Fruit fly (Drosophila melanogaster): ENCODE results near the gene nes.

The nes gene

dm6 chr3L:19237780-19238179, 22.7 kb downstream of the nes start (continued):
- peak; percentile 1 for TF ChIP-seq pzg (GFP tag; optimal IDR thresholded peaks at IDR 0.05)
- TF ChIP-seq pfk (GFP tag; optimal IDR thresholded peaks at IDR 0.05): peak; percentile 75
- peak; percentile 46; the same call in 1 of the 2 replicates for TF ChIP-seq crol (GFP tag; IDR thresholded peaks at IDR 0.05)
- no peak for TF ChIP-seq br (optimal IDR thresholded peaks at IDR 0.05)

- peak; percentile 100 for TF ChIP-seq CG2199 (GFP tag; IDR thresholded peaks at IDR 0.05)
- no peak for TF ChIP-seq ash1 (GFP tag; optimal IDR thresholded peaks at IDR 0.05)
Observed at dm6 chr3L:19236554-19236953, 23.9 kb downstream of the nes start.

- no peak for TF ChIP-seq chif (GFP tag; optimal IDR thresholded peaks at IDR 0.05)
- TF ChIP-seq tna (GFP tag; IDR thresholded peaks at IDR 0.05; ENCODE audit: partially characterized antibody): no peak
- TF ChIP-seq CG10543 (GFP tag; optimal IDR thresholded peaks at IDR 0.05): no peak
- no peak for TF ChIP-seq CG12104 (GFP tag; optimal IDR thresholded peaks at IDR 0.05)
- no peak for TF ChIP-seq nau (GFP tag; optimal IDR thresholded peaks at IDR 0.05)
- no peak for TF ChIP-seq kah (GFP tag; optimal IDR thresholded peaks at IDR 0.05)
- TF ChIP-seq CG13296 (GFP tag; optimal IDR thresholded peaks at IDR 0.05): no peak
- TF ChIP-seq row (GFP tag; IDR thresholded peaks at IDR 0.05): no peak
- no peak for TF ChIP-seq tin (GFP tag; optimal IDR thresholded peaks at IDR 0.05)
- TF ChIP-seq corto (GFP tag; optimal IDR thresholded peaks at IDR 0.05): no peak
- TF ChIP-seq Opbp (GFP tag; IDR thresholded peaks at IDR 0.05; ENCODE audit: partially characterized antibody): no peak
- no peak for TF ChIP-seq CG6854 (GFP tag; optimal IDR thresholded peaks at IDR 0.05)
- TF ChIP-seq gcm2 (GFP tag; optimal IDR thresholded peaks at IDR 0.05): no peak
- no peak for TF ChIP-seq CG8089 (GFP tag; optimal IDR thresholded peaks at IDR 0.05)
- no peak for TF ChIP-seq bab2 (GFP tag; optimal IDR thresholded peaks at IDR 0.05)
- no peak for TF ChIP-seq gsb (GFP tag; IDR thresholded peaks at IDR 0.05)
- TF ChIP-seq CG11247 (GFP tag; IDR thresholded peaks at IDR 0.05): no peak
- no peak for TF ChIP-seq Hr3 (GFP tag; optimal IDR thresholded peaks at IDR 0.05)
Observed at dm6 chr3L:19236060-19236459, 24.4 kb downstream of the nes start, which contains the start of gene CG33647. Gene CG33647 (plus strand): TSS chr3L:19236360.

- TF ChIP-seq CG8924 (tag; optimal IDR thresholded peaks at IDR 0.05) (no peak), CG13287 (GFP tag; IDR thresholded peaks at IDR 0.05; ENCODE audit: partially characterized antibody) (peak; percentile 21; the same call in 1 of the 2 replicates), Trl (optimal IDR thresholded peaks at IDR 0.05) (peak; percentile 25 to 55), Trl (GFP tag; optimal IDR thresholded peaks at IDR 0.05) (no peak), sqz (GFP tag; optimal IDR thresholded peaks at IDR 0.05) (no peak), CG3838 (GFP tag; optimal IDR thresholded peaks at IDR 0.05) (no peak), hbn (GFP tag; IDR thresholded peaks at IDR 0.05; ENCODE audit: partially characterized antibody) (no peak), Hr51 (GFP tag; optimal IDR thresholded peaks at IDR 0.05) (peak in 1 of 2 experiments; percentile 0), NC2α (GFP tag; optimal IDR thresholded peaks at IDR 0.05) (no peak), amos (GFP tag; IDR thresholded peaks at IDR 0.05; ENCODE audit: partially characterized antibody) (0 out of 2 replicates have a peak, but pooled peaks have one; percentile 31), CG32532 (GFP tag; IDR thresholded peaks at IDR 0.05) (0 out of 2 replicates have a peak, but pooled peaks have one; percentile 20), fd64A (GFP tag; optimal IDR thresholded peaks at IDR 0.05) (no peak), YL-1 (GFP tag; optimal IDR thresholded peaks at IDR 0.05) (no peak), Six4 (GFP tag; optimal IDR thresholded peaks at IDR 0.05) (no peak), pho (GFP tag; optimal IDR thresholded peaks at IDR 0.05) (no peak), Jarid2 (GFP tag; optimal IDR thresholded peaks at IDR 0.05) (peak; percentile 67), Hey (tag; optimal IDR thresholded peaks at IDR 0.05) (no peak), Med (GFP tag) (peak; percentile 52), Oaz (GFP tag; IDR thresholded peaks at IDR 0.05) (no peak), CG9437 (GFP tag; optimal IDR thresholded peaks at IDR 0.05) (peak; percentile 98), pfk (GFP tag; optimal IDR thresholded peaks at IDR 0.05) (peak; percentile 87), Deaf1 (tag; optimal IDR thresholded peaks at IDR 0.05) (peak; percentile 24), abd-A (tag; optimal IDR thresholded peaks at IDR 0.05) (peak; percentile 78)
Observed at dm6 chr3L:19234922-19235702, 25.4 kb downstream of the nes start, which contains the start of gene fz2. Gene fz2 (minus strand): TSS chr3L:19235373.

Measured in whole organism, embryonic.